Fruit fly (Drosophila melanogaster): Measurements from ENCODE around the gene Cyp4d20.

dm6 chr3L:2493517-2494182 lies 15.4 kb upstream of the Cyp4d20 start:
- TF ChIP-seq kay (GFP tag; ENCODE audit: borderline replicate concordance) (no peak), cnc (optimal IDR thresholded peaks at IDR 0.05) (no peak)

Data from whole organism, adult.